Fruit fly (Drosophila melanogaster): Measurements from ENCODE around the gene ush.

The ush gene

DNA sequence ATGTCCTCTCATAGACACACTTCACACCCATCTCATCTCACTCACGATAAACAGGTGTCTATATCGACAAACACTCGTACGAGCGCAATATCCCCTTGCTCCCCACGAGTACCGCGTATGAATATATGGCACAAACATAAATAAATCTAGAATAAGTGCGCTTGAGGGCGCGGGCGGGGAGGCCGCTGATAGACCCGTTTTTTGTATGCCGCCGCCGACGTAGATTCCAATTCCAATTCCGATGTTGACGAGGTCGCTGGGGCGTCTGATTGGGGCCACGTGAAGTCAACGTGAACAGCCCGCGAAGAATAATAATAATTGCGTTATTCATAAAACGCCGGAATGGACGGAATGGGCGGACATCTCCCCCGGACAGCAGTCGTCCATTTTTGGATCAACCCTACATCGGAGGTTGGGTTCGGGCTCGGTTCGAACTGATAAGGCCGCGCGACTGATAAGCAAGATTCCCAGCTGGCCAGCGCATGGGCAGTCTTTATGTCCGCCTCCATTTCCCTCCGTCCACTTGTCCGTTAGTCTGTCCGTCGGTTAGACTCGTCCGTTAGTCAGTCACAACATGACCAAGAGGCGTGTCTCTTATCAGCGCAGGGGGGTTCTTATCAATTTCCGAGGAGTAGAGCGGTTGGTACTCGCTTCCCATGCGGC is 8.4 kb downstream of the ush start (continued):
- TF ChIP-seq NC2α (GFP tag; optimal IDR thresholded peaks at IDR 0.05) (no peak), CG12236 (GFP tag; optimal IDR thresholded peaks at IDR 0.05) (no peak), CG4424 (GFP tag; optimal IDR thresholded peaks at IDR 0.05) (no peak), ab (GFP tag; optimal IDR thresholded peaks at IDR 0.05) (no peak), ato (GFP tag; IDR thresholded peaks at IDR 0.05; ENCODE audit: partially characterized antibody) (no peak), Nf-YA (GFP tag; IDR thresholded peaks at IDR 0.05) (0 out of 2 replicates have a peak, but pooled peaks have one; percentile 29), H2.0 (GFP tag; IDR thresholded peaks at IDR 0.05) (no peak), Scr (GFP tag; IDR thresholded peaks at IDR 0.05; ENCODE audit: partially characterized antibody) (no peak), Neu2 (GFP tag; optimal IDR thresholded peaks at IDR 0.05; ENCODE audit: borderline replicate concordance) (no peak), grn (GFP tag; optimal IDR thresholded peaks at IDR 0.05) (peak; percentile 73), CG14667 (GFP tag; IDR thresholded peaks at IDR 0.05) (no peak), Sox102F (GFP tag; optimal IDR thresholded peaks at IDR 0.05) (peak; percentile 6), Hand (GFP tag; optimal IDR thresholded peaks at IDR 0.05) (peak; percentile 70), CG42726 (GFP tag; IDR thresholded peaks at IDR 0.05; ENCODE audit: partially characterized antibody) (no peak), nau (GFP tag; optimal IDR thresholded peaks at IDR 0.05) (peak; percentile 73), wor (GFP tag; IDR thresholded peaks at IDR 0.05) (no peak), NFAT (GFP tag; IDR thresholded peaks at IDR 0.05) (peak; percentile 51; the same call in 1 of the 2 replicates), CG30403 (GFP tag; optimal IDR thresholded peaks at IDR 0.05) (no peak), pnt (GFP tag; optimal IDR thresholded peaks at IDR 0.05) (no peak), Lpt (GFP tag; optimal IDR thresholded peaks at IDR 0.05) (no peak), CG12299 (tag; optimal IDR thresholded peaks at IDR 0.05) (no peak), ERR (GFP tag; optimal IDR thresholded peaks at IDR 0.05) (peak; percentile 20), Pdp1 (GFP tag; optimal IDR thresholded peaks at IDR 0.05) (peak in 1 of 2 experiments; percentile 14), ap (GFP tag; IDR thresholded peaks at IDR 0.05) (no peak), Chrac-16 (GFP tag; optimal IDR thresholded peaks at IDR 0.05) (no peak), Asciz (GFP tag; optimal IDR thresholded peaks at IDR 0.05) (no peak), sr (GFP tag; IDR thresholded peaks at IDR 0.05) (peak; percentile 69; the same call in 2 of the 3 replicates), Hmx (GFP tag; optimal IDR thresholded peaks at IDR 0.05) (no peak), CG3065 (GFP tag; optimal IDR thresholded peaks at IDR 0.05) (no peak), Mad (GFP tag; optimal IDR thresholded peaks at IDR 0.05) (no peak), pho (GFP tag; optimal IDR thresholded peaks at IDR 0.05) (no peak), CG10321 (GFP tag; IDR thresholded peaks at IDR 0.05) (no peak), CrebB (tag; optimal IDR thresholded peaks at IDR 0.05) (peak; percentile 14), Gsc (GFP tag; IDR thresholded peaks at IDR 0.05) (no peak), crp (GFP tag; optimal IDR thresholded peaks at IDR 0.05) (peak in 1 of 2 experiments; percentile 18), Hr39 (optimal IDR thresholded peaks at IDR 0.05) (no peak), HmgD (GFP tag; optimal IDR thresholded peaks at IDR 0.05) (no peak), HHEX (GFP tag; optimal IDR thresholded peaks at IDR 0.05) (peak; percentile 66), caup (GFP tag; optimal IDR thresholded peaks at IDR 0.05; ENCODE audit: severe bottlenecking) (peak; percentile 69), ems (GFP tag; optimal IDR thresholded peaks at IDR 0.05) (no peak), CG7372 (GFP tag; IDR thresholded peaks at IDR 0.05) (no peak), dpn (GFP tag; optimal IDR thresholded peaks at IDR 0.05) (no peak), Sry-β (GFP tag; optimal IDR thresholded peaks at IDR 0.05) (no peak), gem (tag; optimal IDR thresholded peaks at IDR 0.05) (no peak), eve (GFP tag; optimal IDR thresholded peaks at IDR 0.05) (no peak), CG15269 (tag; optimal IDR thresholded peaks at IDR 0.05) (peak; percentile 34), CG12155 (GFP tag; optimal IDR thresholded peaks at IDR 0.05) (no peak), prd (optimal IDR thresholded peaks at IDR 0.05) (no peak), prd (GFP tag; IDR thresholded peaks at IDR 0.05) (no peak), Taf1 (GFP tag; IDR thresholded peaks at IDR 0.05) (no peak), CG16815 (GFP tag; optimal IDR thresholded peaks at IDR 0.05) (no peak)

All from whole organism, embryonic.